Fruit fly (Drosophila melanogaster) whole organism, embryonic: Measurements from ENCODE around the gene CG7342.

Source experiments
- Aef1 ChIP-seq: fragments of 200-800 bp; sonication (Bioruptor generic); IDR thresholded peaks from 3 replicates; pipeline ENCODE4 v1.3.6; 2022; ENCODE audit warnings: missing biosample characterization, missing genetic modification characterization
- CG10147 ChIP-seq: fragments of 200-800 bp; sonication (Bioruptor generic); optimal IDR thresholded peaks from 2 replicates; lab custom pipeline; 2019; ENCODE audit warnings: missing biosample characterization, mild to moderate bottlenecking, missing genetic modification characterization, moderate library complexity
- CG10979 ChIP-seq: fragments of 200-800 bp; sonication (Bioruptor generic); optimal IDR thresholded peaks from 2 replicates; lab custom pipeline; 2018; ENCODE audit warnings: missing biosample characterization, mild to moderate bottlenecking, missing genetic modification characterization, moderate library complexity
- CG11695 ChIP-seq: fragments of 200-800 bp; sonication (Bioruptor generic); IDR thresholded peaks from 3 replicates; pipeline ENCODE4 v1.3.6; 2022; ENCODE audit warnings: missing biosample characterization, missing genetic modification characterization
- CG13296 ChIP-seq: fragments of 200-800 bp; sonication (Bioruptor generic); optimal IDR thresholded peaks from 3 replicates; lab custom pipeline; 2018; ENCODE audit warnings: missing biosample characterization, mild to moderate bottlenecking, missing genetic modification characterization
- CG14710 ChIP-seq: fragments of 200-800 bp; sonication (Bioruptor generic); optimal IDR thresholded peaks from 3 replicates; lab custom pipeline; 2019; ENCODE audit warnings: missing biosample characterization, mild to moderate bottlenecking, missing genetic modification characterization, moderate library complexity
- CG14965 ChIP-seq: fragments of 200-800 bp; sonication (Bioruptor generic); optimal IDR thresholded peaks from 2 replicates; lab custom pipeline; 2016; ENCODE audit warnings: missing biosample characterization, missing genetic modification characterization, borderline replicate concordance
- CG16779 ChIP-seq: fragments of 200-800 bp; sonication (Bioruptor generic); IDR thresholded peaks from 2 replicates; pipeline ENCODE4 v1.3.6; 2022; ENCODE audit warnings: missing biosample characterization, missing genetic modification characterization
- CG17829 ChIP-seq: fragments of 200-800 bp; optimal IDR thresholded peaks from 2 replicates; lab custom pipeline; 2019; ENCODE audit warnings: missing biosample characterization, mild to moderate bottlenecking, missing genetic modification characterization, moderate library complexity
- CG3163 ChIP-seq: fragments of 200-800 bp; sonication (Bioruptor generic); optimal IDR thresholded peaks from 3 replicates; lab custom pipeline; 2016; ENCODE audit warnings: missing biosample characterization, missing genetic modification characterization
- CG32767 ChIP-seq: fragments of 200-800 bp; sonication (Bioruptor generic); IDR thresholded peaks from 2 replicates; pipeline ENCODE4 v1.3.6; 2022; ENCODE audit warnings: missing biosample characterization, missing genetic modification characterization
- CG33557 ChIP-seq: fragments of 200-800 bp; sonication (Bioruptor generic); optimal IDR thresholded peaks from 2 replicates; lab custom pipeline; 2019; ENCODE audit warnings: missing biosample characterization, mild to moderate bottlenecking, missing genetic modification characterization, moderate library complexity
- CG3726 ChIP-seq: fragments of 200-800 bp; sonication (Bioruptor generic); IDR thresholded peaks from 3 replicates; pipeline ENCODE4, ENCODE4 v1.3.6; 2022; ENCODE audit warnings: missing biosample characterization, missing genetic modification characterization
- CG3995 ChIP-seq: fragments of 200-800 bp; sonication (Bioruptor generic); optimal IDR thresholded peaks from 3 replicates; lab custom pipeline; 2016; ENCODE audit warnings: missing biosample characterization, missing genetic modification characterization
- CG6254 ChIP-seq: fragments of 200-800 bp; sonication (Bioruptor generic); optimal IDR thresholded peaks from 3 replicates; lab custom pipeline; 2017; ENCODE audit warnings: mild to moderate bottlenecking, missing biosample characterization, missing genetic modification reagents, missing genetic modification characterization
- CG7271 ChIP-seq: fragments of 200-800 bp; sonication (Bioruptor generic); optimal IDR thresholded peaks from 2 replicates; lab custom pipeline; 2018; ENCODE audit warnings: missing biosample characterization, mild to moderate bottlenecking, missing genetic modification characterization, moderate library complexity
- CG8089 ChIP-seq: fragments of 200-800 bp; sonication (Bioruptor generic); optimal IDR thresholded peaks from 3 replicates; lab custom pipeline; 2016; ENCODE audit warnings: missing biosample characterization, missing genetic modification characterization
- Dad ChIP-seq: fragments of 200-800 bp; sonication (Bioruptor generic); optimal IDR thresholded peaks from 3 replicates; lab custom pipeline; 2016; ENCODE audit warnings: missing biosample characterization, missing genetic modification characterization
- E2f2 ChIP-seq: fragments of 200-800 bp; sonication (Bioruptor generic); IDR thresholded peaks from 2 replicates; pipeline ENCODE4 v1.3.6; 2022; ENCODE audit warnings: missing biosample characterization, missing genetic modification characterization
- H2.0 ChIP-seq: fragments of 200-800 bp; sonication (Bioruptor generic); IDR thresholded peaks from 2 replicates; pipeline ENCODE4 v1.3.6; 2022; ENCODE audit warnings: missing biosample characterization, missing genetic modification characterization
- HLH54F ChIP-seq: fragments of 200-800 bp; sonication (Bioruptor generic); optimal IDR thresholded peaks from 3 replicates; lab custom pipeline; 2016; ENCODE audit warnings: missing biosample characterization, missing genetic modification characterization
- Hmx ChIP-seq: fragments of 200-800 bp; sonication (Bioruptor generic); optimal IDR thresholded peaks from 2 replicates; lab custom pipeline; 2016; ENCODE audit warnings: missing biosample characterization, missing genetic modification characterization
- Kr ChIP-seq: fragments of 200-800 bp; sonication (Bioruptor generic); optimal IDR thresholded peaks from 2 replicates; lab custom pipeline; 2017; ENCODE audit warnings: missing biosample characterization, mild to moderate bottlenecking, missing genetic modification characterization
- Meics ChIP-seq: fragments of 200-800 bp; sonication (Bioruptor generic); optimal IDR thresholded peaks from 2 replicates; lab custom pipeline; 2017; ENCODE audit warnings: missing biosample characterization, mild to moderate bottlenecking, missing genetic modification characterization
- NK7.1 ChIP-seq: fragments of 200-800 bp; sonication (Bioruptor generic); optimal IDR thresholded peaks from 3 replicates; lab custom pipeline; 2016; ENCODE audit warnings: missing biosample characterization, missing genetic modification characterization
- Nf-YC ChIP-seq: fragments of 200-800 bp; optimal IDR thresholded peaks from 3 replicates; lab custom pipeline; 2019; ENCODE audit warnings: missing biosample characterization, mild to moderate bottlenecking, missing genetic modification characterization, moderate library complexity
- Taf1 ChIP-seq: fragments of 200-800 bp; sonication (Bioruptor generic); IDR thresholded peaks from 2 replicates; pipeline ENCODE4 v1.3.6; 2022; ENCODE audit warnings: missing biosample characterization, missing genetic modification characterization
- ci ChIP-seq: fragments of 200-800 bp; sonication (Bioruptor generic); IDR thresholded peaks from 3 replicates; pipeline ENCODE4 v1.3.6; 2022; ENCODE audit warnings: missing biosample characterization, missing genetic modification characterization
- croc ChIP-seq: fragments of 200-800 bp; sonication (Bioruptor generic); conservative IDR thresholded peaks from 3 replicates; pipeline ENCODE4 v1.3.6; 2022; ENCODE audit warnings: missing biosample characterization, missing genetic modification characterization
- crp ChIP-seq, 2 experiments: fragments of 200-800 bp; sonication (Bioruptor generic); optimal IDR thresholded peaks; 2 replicates in 1 of 2; 3 replicates in 1 of 2; lab custom pipeline; 2017; ENCODE audit warnings: missing biosample characterization in 2 of 2, missing genetic modification characterization in 2 of 2, mild to moderate bottlenecking in 1 of 2, moderate library complexity in 1 of 2
- dan ChIP-seq: fragments of 200-800 bp; sonication (Bioruptor generic); IDR thresholded peaks from 2 replicates; pipeline ENCODE4 v1.3.6; 2022; ENCODE audit warnings: missing biosample characterization, missing genetic modification characterization
- danr ChIP-seq: fragments of 200-800 bp; sonication (Bioruptor generic); IDR thresholded peaks from 2 replicates; pipeline ENCODE4 v1.3.6; 2022; ENCODE audit warnings: missing biosample characterization, missing genetic modification characterization
- dm ChIP-seq: fragments of 200-800 bp; sonication (Bioruptor generic); optimal IDR thresholded peaks from 3 replicates; lab custom pipeline; 2016; ENCODE audit warnings: missing biosample characterization, missing genetic modification characterization
- eve ChIP-seq, 2 experiments: fragments of >200 bp; optimal IDR thresholded peaks; 2 replicates each; lab custom pipeline; 2017; ENCODE audit warnings: missing biosample characterization in 2 of 2, missing genetic modification characterization in 2 of 2
- exex ChIP-seq: fragments of 200-800 bp; sonication (Bioruptor generic); optimal IDR thresholded peaks from 4 replicates; lab custom pipeline; 2018; ENCODE audit warnings: missing biosample characterization, mild to moderate bottlenecking, missing genetic modification characterization, moderate library complexity
- fd102C ChIP-seq: fragments of 200-800 bp; sonication (Bioruptor generic); optimal IDR thresholded peaks from 2 replicates; lab custom pipeline; 2018; ENCODE audit warnings: missing biosample characterization, mild to moderate bottlenecking, missing genetic modification characterization, moderate library complexity
- fd96Cb ChIP-seq: fragments of 200-800 bp; sonication (Bioruptor generic); optimal IDR thresholded peaks from 2 replicates; lab custom pipeline; 2018; ENCODE audit warnings: missing biosample characterization, mild to moderate bottlenecking, missing genetic modification characterization, moderate library complexity
- fru ChIP-seq: fragments of >200 bp; optimal IDR thresholded peaks from 2 replicates; lab custom pipeline; 2017
- gfzf ChIP-seq: fragments of 200-800 bp; sonication (Bioruptor generic); optimal IDR thresholded peaks from 2 replicates; lab custom pipeline; 2016; ENCODE audit warnings: missing biosample characterization, mild to moderate bottlenecking, missing genetic modification characterization, moderate library complexity
- jumu ChIP-seq: fragments of 200-800 bp; sonication (Bioruptor generic); optimal IDR thresholded peaks from 3 replicates; lab custom pipeline; 2016; ENCODE audit warnings: missing biosample characterization, missing genetic modification characterization
- maf-S ChIP-seq: fragments of 200-800 bp; sonication (Bioruptor generic); optimal IDR thresholded peaks from 2 replicates; lab custom pipeline; 2016; ENCODE audit warnings: missing biosample characterization, missing genetic modification characterization
- nerfin-1 ChIP-seq: fragments of 200-800 bp; sonication (Bioruptor generic); optimal IDR thresholded peaks from 3 replicates; lab custom pipeline; 2019; ENCODE audit warnings: missing biosample characterization, mild to moderate bottlenecking, missing genetic modification characterization, moderate library complexity
- nmo ChIP-seq: fragments of 200-800 bp; sonication (Bioruptor generic); optimal IDR thresholded peaks from 2 replicates; lab custom pipeline; 2018; ENCODE audit warnings: missing biosample characterization, mild to moderate bottlenecking, missing genetic modification characterization, moderate library complexity
- sd ChIP-seq: fragments of 200-800 bp; sonication (Bioruptor generic); optimal IDR thresholded peaks from 3 replicates; lab custom pipeline; 2018; ENCODE audit warnings: missing biosample characterization, mild to moderate bottlenecking, missing genetic modification characterization, moderate library complexity
- tll ChIP-seq, 2 experiments: fragments of 200-800 bp in 1 of 2; fragments of >200 bp in 1 of 2; sonication (Bioruptor generic) in 1 of 2; optimal IDR thresholded peaks; 2 replicates each; lab custom pipeline; 2017 to 2019; ENCODE audit warnings: missing biosample characterization in 2 of 2, missing genetic modification characterization in 2 of 2, mild to moderate bottlenecking in 1 of 2, moderate library complexity in 1 of 2
- trem ChIP-seq: fragments of 200-800 bp; optimal IDR thresholded peaks from 3 replicates; lab custom pipeline; 2019; ENCODE audit warnings: missing biosample characterization, mild to moderate bottlenecking, missing genetic modification characterization, moderate library complexity
- ttk ChIP-seq: fragments of 200-800 bp; sonication (Bioruptor generic); IDR thresholded peaks from 2 replicates; pipeline ENCODE4 v2.1.2; 2022; ENCODE audit warnings: missing biosample characterization, missing genetic modification characterization
- tup ChIP-seq: fragments of 200-800 bp; sonication (Bioruptor generic); optimal IDR thresholded peaks from 2 replicates; lab custom pipeline; 2016; ENCODE audit warnings: missing biosample characterization, mild to moderate bottlenecking, missing genetic modification characterization, moderate library complexity
- zfh2 ChIP-seq: fragments of 200-800 bp; sonication (Bioruptor generic); optimal IDR thresholded peaks from 2 replicates; lab custom pipeline; 2016; ENCODE audit warnings: missing biosample characterization, missing genetic modification characterization

Gene CG7342

DNA sequence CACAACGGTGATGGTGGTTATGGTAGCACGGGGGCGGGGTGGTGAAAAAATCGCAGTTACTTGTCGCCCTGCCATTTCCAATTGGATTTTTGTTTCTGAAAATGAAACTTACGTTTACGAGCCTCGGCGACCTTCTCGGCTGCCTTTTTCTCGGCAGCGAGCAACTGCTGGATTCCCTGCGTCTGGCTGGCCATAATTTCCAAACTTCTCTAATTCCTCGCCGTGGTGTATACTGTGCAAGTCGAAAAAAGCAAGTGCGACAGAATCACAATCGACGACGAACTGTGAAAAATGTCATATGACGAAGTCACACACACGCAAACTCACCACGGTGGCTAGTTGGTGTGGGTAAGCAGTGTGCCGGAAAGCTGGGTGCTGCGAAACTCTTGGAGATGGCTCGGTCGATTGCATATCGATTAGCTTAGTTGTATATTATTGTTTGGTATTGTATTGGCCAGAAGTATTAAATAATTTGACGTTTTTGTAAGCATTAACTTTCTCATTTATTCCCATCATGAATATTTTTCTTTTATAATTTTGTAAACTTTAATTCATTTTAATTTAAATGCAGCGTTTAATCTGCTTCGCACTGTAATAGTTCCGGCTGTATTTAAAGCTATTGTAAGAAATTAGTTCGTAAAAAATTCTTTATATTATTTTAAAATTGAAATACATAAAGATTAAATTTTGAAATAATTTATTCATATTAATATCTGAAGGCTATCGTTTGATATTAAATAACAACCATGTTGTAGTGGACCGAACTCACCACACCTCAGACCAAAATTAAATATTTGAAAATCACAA is 41.1 kb downstream of the CG7342 start, which contains the start of gene Vha13 (continued):
- TF ChIP-seq danr (GFP tag; lab: Robert Waterston, UW) (peak; percentile 52; the same call in 1 of the 2 replicates), eve (GFP tag; optimal IDR thresholded peaks at IDR 0.05; lab: Kevin White, UChicago) (no peak), fru (no peak), CG8089 (GFP tag; lab: Kevin White, UChicago) (peak; percentile 25), nmo (GFP tag; lab: Kevin White, UChicago) (peak; percentile 36), dm (GFP tag; lab: Kevin White, UChicago) (peak; percentile 38), croc (GFP tag; lab: Robert Waterston, UW) (0 out of 3 replicates have a peak, but pooled peaks have one; percentile 14), Taf1 (GFP tag; lab: Robert Waterston, UW) (peak; percentile 58; the same call in 1 of the 2 replicates), Aef1 (peak; percentile 68), crp (GFP tag; optimal IDR thresholded peaks at IDR 0.05; lab: Kevin White, UChicago) (peak in 1 of 2 experiments; percentile 56), dan (GFP tag; lab: Robert Waterston, UW) (no peak), Meics (GFP tag; lab: Kevin White, UChicago) (peak; percentile 21), CG3995 (GFP tag; lab: Kevin White, UChicago) (peak; percentile 84), tup (GFP tag; lab: Kevin White, UChicago) (no peak), HLH54F (GFP tag; lab: Kevin White, UChicago) (peak; percentile 35), jumu (no peak), CG14965 (GFP tag; lab: Kevin White, UChicago) (no peak), E2f2 (GFP tag; lab: Robert Waterston, UW) (no peak; the same call in 1 of the 2 replicates), zfh2 (GFP tag; lab: Kevin White, UChicago) (peak; percentile 65), tll (GFP tag; optimal IDR thresholded peaks at IDR 0.05; lab: Kevin White, UChicago) (no peak), exex (tag; lab: Kevin White, UChicago) (no peak), CG10979 (tag; lab: Kevin White, UChicago) (no peak), CG11695 (GFP tag; lab: Robert Waterston, UW) (no peak), CG17829 (tag; lab: Kevin White, UChicago) (no peak), CG13296 (GFP tag; lab: Kevin White, UChicago) (peak; percentile 70), CG10147 (GFP tag; lab: Kevin White, UChicago) (peak; percentile 34), trem (tag; lab: Kevin White, UChicago) (no peak), sd (tag; lab: Kevin White, UChicago) (peak; percentile 47), ci (GFP tag; lab: Robert Waterston, UW) (peak; percentile 44; the same call in 1 of the 3 replicates), Dad (GFP tag; lab: Kevin White, UChicago) (peak; percentile 31), CG33557 (no peak), Hmx (GFP tag; lab: Kevin White, UChicago) (no peak), Nf-YC (tag; lab: Kevin White, UChicago) (peak; percentile 22), CG32767 (GFP tag; lab: Robert Waterston, UW) (no peak), CG14710 (peak; percentile 34), Kr (GFP tag; lab: Kevin White, UChicago) (no peak), CG3726 (GFP tag; lab: Robert Waterston, UW) (no peak), gfzf (GFP tag; lab: Kevin White, UChicago) (peak; percentile 10), ttk (GFP tag; lab: Robert Waterston, UW) (0 out of 2 replicates have a peak, but pooled peaks have one; percentile 34), NK7.1 (GFP tag; lab: Kevin White, UChicago) (no peak), CG7271 (tag; lab: Kevin White, UChicago) (no peak), CG16779 (no peak), maf-S (GFP tag; lab: Kevin White, UChicago) (peak; percentile 48), nerfin-1 (tag; lab: Kevin White, UChicago) (peak; percentile 40), fd102C (no peak), fd96Cb (tag; lab: Kevin White, UChicago) (no peak), H2.0 (GFP tag; lab: Robert Waterston, UW) (peak; percentile 55), CG6254 (no peak), CG3163 (GFP tag; lab: Kevin White, UChicago) (peak; percentile 2)
